Worm (Caenorhabditis elegans) whole organism, dauer: ENCODE measurements around the gene F09F9.5.

Experiments used
- unc-62 ChIP-seq: sonication (generic microtip); optimal IDR thresholded peaks from 2 replicates; lab custom pipeline; 2017; ENCODE audit warnings: missing biosample characterization, missing genetic modification reagents, missing genetic modification characterization

The F09F9.5 gene

ce11 chrX:4142648-4143259 is 25.0 kb downstream of the F09F9.5 start:
- TF ChIP-seq unc-62 (GFP tag; lab: Kevin White, UChicago) = no peak

ce11 chrX:4143260-4144018 is 25.7 kb downstream of the F09F9.5 start:
- TF ChIP-seq unc-62 (GFP tag; lab: Kevin White, UChicago) = no peak

DNA sequence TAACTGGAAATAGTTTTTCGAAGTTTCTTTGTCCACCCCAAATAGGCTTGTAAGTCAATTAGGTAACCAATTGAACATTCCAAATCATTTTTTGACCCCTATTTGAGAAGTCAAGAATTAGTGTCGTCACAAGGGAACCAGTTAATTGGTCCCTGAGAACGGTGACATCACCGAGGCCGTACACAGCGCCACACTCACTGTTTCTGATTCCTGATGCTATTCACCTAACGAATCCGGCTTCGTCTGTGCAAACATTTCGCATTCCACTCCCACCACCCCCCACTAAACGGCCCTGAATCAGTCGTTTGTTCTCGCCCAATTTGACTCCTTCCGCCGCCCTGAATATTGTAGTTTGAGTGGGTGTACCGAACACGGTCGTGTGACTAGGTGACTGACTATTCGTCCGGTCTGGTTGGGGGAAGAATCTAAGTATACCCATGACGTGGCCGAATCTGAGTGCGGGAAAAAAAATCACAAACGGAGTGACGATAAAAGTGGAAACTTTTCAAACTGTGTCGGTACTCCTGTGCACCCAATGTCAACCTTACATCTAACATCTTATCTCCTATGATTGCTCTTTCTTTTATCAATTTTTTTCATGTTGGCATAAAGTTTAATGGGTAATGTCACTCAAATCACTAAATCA is 26.5 kb downstream of the F09F9.5 start:
- no peak for TF ChIP-seq unc-62 (GFP tag; lab: Kevin White, UChicago)

DNA sequence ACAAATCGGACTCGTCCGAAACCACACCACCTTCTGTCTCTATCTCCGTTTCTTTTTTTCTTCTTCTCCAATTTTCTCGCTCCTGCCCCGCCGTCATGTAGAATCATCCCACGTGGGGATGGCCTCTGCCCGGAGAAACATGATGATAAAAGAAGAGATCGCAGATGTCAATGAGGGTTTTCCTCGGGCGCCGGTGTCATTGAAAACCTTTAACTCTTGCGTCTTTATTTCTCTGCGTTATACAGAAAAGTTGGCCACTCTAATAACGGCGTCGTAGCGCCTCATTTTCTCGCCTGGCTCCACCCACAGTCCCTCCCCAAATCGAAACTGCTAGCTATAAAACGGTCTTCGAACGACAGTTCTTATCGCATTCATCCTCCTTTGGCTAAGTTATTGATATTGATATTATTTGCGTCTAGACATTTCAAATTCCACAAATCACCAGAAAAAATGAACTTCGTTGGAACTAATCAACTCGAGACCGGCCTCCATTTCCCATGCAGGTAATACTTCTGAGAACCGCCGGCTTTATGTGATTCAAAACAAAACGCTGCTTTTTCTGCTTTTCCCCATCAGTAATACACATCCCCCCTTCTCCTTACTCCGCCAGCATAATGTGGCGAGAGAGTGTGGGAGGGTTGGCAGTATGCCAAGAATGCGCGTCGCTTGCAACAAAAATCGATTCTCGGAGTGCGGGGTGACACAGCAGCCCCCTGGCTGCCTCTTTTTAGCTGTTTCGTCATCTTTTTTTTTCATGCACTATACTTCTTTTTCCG is 27.5 kb downstream of the F09F9.5 start:
- no peak for TF ChIP-seq unc-62 (GFP tag; lab: Kevin White, UChicago)

ce11 chrX:4146046-4146445 is 28.3 kb downstream of the F09F9.5 start:
- TF ChIP-seq unc-62 (GFP tag; lab: Kevin White, UChicago) = no peak

- no peak for TF ChIP-seq unc-62 (GFP tag; lab: Kevin White, UChicago)
These were observed 29.2 kb downstream of the F09F9.5 start for ce11 chrX:4146798-4147543.

DNA sequence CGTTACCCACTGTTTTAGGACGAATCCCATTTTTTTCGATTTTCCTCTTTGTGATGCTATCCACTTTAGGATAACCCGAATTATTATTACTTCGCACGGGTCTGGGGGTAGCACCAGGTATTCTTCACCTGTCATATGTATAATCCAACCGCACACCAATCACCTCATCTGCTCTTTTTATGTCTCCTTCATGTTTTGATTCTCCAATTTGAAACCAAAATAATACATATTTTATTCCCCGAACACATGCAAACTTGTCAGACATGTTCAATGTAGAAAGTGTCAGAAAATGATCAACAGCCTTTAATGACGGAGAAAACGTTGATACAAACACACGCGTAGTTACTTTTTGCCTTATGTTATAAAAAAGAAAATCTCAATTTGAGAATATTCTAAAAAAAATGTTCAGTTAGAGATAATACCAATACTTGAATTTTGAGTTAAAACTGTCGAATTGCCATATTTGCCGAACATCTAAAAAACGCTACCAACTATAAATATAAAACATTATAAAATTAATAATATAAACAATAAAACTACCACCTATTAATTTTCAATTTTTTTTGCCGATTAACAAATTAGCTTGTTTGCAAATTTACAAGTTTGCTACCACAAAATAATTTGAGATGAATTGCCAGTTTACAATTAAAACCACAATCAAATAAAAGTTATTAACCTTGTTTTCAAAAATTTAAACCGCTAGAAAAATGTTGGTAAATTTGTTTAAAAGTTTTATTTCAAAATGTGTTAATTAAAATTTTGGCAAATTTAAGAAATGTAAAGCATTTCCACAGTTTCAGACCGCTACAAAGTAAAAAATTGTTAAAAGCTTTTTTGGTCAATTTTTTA is 30.1 kb downstream of the F09F9.5 start:
- TF ChIP-seq unc-62 (GFP tag; lab: Kevin White, UChicago) = no peak

DNA sequence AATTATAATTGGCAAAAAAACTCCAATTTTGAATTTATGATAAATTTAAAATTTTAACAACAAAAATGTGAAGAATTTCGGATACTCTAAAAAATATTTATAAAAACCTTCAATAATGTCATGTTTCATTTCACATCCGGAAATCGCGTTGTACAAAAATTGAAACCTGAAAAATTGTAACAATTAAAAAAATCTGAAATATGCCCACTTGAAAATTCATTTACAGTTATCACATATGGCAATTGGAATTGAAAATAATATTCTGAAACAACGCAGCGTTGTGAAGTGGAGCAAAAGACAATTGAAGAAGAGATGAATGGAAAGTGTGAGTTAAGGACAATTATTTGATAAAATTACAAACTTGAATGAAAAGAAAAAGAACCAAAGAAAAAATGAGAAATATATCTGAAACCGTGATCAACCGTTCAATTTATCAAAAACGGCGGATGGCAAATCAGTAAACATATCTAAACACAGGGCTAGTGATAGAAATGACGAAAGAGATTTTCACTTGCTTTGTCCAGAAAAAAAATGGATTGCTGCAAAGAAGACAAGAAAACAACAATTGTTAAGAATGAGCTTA is 30.8 kb downstream of the F09F9.5 start:
- no peak for TF ChIP-seq unc-62 (GFP tag; lab: Kevin White, UChicago)

DNA sequence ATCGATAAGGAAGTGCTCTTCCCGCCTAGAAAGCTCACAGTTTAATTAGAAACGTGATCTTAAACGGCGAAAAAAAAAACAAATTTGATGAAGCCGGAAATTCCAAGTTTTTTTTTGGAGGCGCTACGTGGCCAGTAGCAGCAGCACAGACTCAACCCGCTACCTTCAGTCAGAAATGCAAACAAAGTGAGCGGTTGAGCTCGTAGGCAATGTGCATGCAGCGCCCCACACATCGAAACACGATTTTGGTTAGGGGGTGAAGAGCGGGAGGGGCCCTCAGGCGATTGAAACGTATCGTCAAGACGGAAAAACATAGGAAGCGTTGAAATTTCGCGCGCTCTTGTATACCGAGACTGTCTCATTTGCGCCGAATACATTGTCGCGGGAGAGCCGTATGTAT is 33.5 kb downstream of the F09F9.5 start:
- no peak for TF ChIP-seq unc-62 (GFP tag; lab: Kevin White, UChicago)

- TF ChIP-seq unc-62 (GFP tag; lab: Kevin White, UChicago) = no peak
These were observed 35.6 kb downstream of the F09F9.5 start, which contains the start of gene nck-1 for ce11 chrX:4153343-4153742. Gene nck-1, minus strand, starts transcription at chrX:4153443.

DNA sequence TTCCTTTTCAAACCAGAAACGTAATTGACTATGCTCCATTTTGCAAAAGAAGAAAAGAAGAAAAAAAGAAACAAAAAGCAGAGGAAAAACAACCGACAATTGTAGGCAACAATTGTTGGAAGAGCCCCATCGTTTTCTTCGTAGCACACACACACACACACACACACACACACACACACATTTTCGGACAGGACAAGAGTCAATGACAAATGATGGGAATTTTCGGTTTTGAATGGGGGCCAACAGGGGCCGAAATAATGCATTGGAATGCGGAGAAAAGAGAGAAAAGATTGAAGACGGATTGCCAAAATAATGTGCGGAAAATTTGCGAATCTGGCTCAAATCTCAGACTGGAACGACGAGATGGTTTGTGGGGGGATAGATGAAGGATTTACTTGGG is 37.1 kb downstream of the F09F9.5 start:
- TF ChIP-seq unc-62 (GFP tag; lab: Kevin White, UChicago) = no peak

DNA sequence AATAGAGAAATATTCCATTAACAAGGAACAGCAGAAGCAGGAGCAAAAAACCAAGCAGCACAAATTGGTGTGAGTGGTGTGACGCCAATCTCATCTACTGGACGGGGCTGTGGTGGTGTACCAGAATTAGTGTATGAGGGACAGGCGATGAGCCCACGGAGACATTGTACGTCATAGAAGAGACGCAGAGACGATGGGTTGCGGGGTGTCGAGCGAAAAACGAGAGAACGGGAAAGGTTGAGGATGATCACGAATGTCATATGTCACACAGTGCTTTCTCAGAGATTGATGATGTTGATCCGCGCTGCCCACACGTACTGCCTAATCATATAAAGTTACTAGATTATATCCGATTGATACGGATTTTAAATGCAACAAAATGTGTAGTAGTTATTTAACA is 40.2 kb downstream of the F09F9.5 start:
- TF ChIP-seq unc-62 (GFP tag; lab: Kevin White, UChicago) = no peak

ce11 chrX:4159185-4159871 is 41.6 kb downstream of the F09F9.5 start:
- TF ChIP-seq unc-62 (GFP tag; lab: Kevin White, UChicago) = no peak
